Worm (Caenorhabditis elegans): ENCODE results near the gene Y52E8A.2.

The Y52E8A.2 gene

DNA sequence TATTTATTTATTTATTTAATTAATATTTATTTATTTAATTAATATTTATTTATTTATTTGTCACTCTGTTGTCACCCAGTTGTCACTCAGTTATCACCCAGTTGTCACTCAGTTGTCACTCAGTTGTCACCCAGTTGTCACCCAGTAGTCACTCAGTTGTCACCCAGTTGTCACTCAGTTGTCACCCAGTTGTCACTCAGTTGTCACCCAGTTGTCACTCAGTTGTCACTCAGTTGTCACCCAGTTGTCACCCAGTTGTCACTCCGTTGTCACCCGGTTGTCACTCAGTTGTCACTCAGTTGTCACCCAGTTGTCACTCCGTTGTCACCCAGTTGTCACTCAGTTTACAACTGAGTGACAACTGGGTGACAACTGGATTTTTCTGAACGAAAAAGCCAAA lies 11.5 kb upstream of the Y52E8A.2 start:
- TF ChIP-seq bed-1 (GFP tag; IDR thresholded peaks at IDR 0.05) (0 out of 2 replicates have a peak, but pooled peaks have one; percentile 63), unc-62 (GFP tag; optimal IDR thresholded peaks at IDR 0.05) (peak; percentile 89), nhr-120 (GFP tag; IDR thresholded peaks at IDR 0.05) (peak; percentile 73; the same call in 1 of the 2 replicates)

DNA sequence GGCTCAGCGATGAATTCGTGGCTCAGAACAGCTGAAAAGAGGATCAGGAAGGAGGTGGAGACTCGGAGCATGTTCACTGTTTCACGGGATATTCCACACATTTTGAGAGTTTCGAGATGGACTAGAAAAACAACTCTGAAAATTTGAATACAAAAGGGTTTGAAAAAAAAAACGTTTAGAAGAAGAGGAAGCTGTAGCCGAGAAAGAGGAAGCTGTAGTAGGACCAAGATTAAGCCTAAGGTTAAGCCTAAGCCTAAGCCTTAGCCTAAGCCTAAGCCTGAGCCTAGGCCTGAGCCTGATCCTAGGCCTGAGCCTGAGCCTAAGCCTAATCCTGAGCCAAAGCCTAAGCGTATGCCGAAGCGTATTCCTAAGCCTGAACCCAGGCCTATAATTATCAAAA lies 8.5 kb upstream of the Y52E8A.2 start, which contains the start of gene plep-1:
Gene plep-1, minus strand, starts transcription at position 101 of the 400 bp plus-strand sequence.
- TF ChIP-seq let-607 (tag; optimal IDR thresholded peaks at IDR 0.05) (no peak), ztf-25 (GFP tag; IDR thresholded peaks at IDR 0.05) (no peak), F33H1.4 (GFP tag; IDR thresholded peaks at IDR 0.05) (no peak), F22D6.2 (tag; optimal IDR thresholded peaks at IDR 0.05) (no peak), T26A5.8 (tag; optimal IDR thresholded peaks at IDR 0.05) (no peak), egl-18 (GFP tag; IDR thresholded peaks at IDR 0.05) (no peak), Y67H2A.10 (GFP tag; conservative IDR thresholded peaks at IDR 0.05) (no peak), F49E8.2 (tag; optimal IDR thresholded peaks at IDR 0.05; ENCODE audit: insufficient read depth) (no peak), aptf-2 (GFP tag; conservative IDR thresholded peaks at IDR 0.05) (no peak), lin-40 (tag; optimal IDR thresholded peaks at IDR 0.05) (no peak), K12H6.12 (tag; optimal IDR thresholded peaks at IDR 0.05) (no peak), nfyb-1 (GFP tag; IDR thresholded peaks at IDR 0.05) (no peak), rec-8 (tag; optimal IDR thresholded peaks at IDR 0.05) (no peak), cebp-1 (GFP tag; IDR thresholded peaks at IDR 0.05) (no peak), cebp-1 (tag; optimal IDR thresholded peaks at IDR 0.05) (no peak), madf-10 (tag; optimal IDR thresholded peaks at IDR 0.05) (no peak), fkh-3 (tag; optimal IDR thresholded peaks at IDR 0.05) (no peak), aptf-3 (GFP tag; IDR thresholded peaks at IDR 0.05) (no peak)

DNA sequence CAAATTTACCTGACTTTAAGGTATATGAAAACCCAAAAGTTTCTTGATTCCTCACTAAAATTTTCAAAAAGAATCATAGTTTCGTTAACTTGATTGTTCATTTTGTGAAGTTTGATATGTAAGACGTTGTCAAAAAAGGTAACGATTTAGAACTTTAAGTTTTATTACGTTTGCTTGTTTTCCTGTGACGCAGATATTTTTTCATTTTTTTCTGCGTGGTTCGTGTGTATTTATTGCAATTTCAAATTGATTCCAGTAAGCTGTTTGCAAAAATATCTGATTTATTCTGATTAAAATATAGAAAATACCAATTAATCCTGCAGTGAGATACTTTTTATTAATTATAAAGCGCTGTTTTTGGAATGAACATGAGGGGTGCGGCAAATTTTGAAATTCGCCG lies 4.6 kb upstream of the Y52E8A.2 start, which contains the start of gene srw-40:
Gene srw-40, minus strand, starts transcription at position 101 of the 400 bp plus-strand sequence.
- no peak for TF ChIP-seq hrde-1 (tag; optimal IDR thresholded peaks at IDR 0.05; ENCODE audit: borderline replicate concordance)
- no peak for TF ChIP-seq zim-3 (tag; optimal IDR thresholded peaks at IDR 0.05)
- TF ChIP-seq egrh-3 (GFP tag; IDR thresholded peaks at IDR 0.05): no peak
- no peak for TF ChIP-seq lin-26 (GFP tag; IDR thresholded peaks at IDR 0.05)
- TF ChIP-seq athp-1 (tag; optimal IDR thresholded peaks at IDR 0.05): no peak

DNA sequence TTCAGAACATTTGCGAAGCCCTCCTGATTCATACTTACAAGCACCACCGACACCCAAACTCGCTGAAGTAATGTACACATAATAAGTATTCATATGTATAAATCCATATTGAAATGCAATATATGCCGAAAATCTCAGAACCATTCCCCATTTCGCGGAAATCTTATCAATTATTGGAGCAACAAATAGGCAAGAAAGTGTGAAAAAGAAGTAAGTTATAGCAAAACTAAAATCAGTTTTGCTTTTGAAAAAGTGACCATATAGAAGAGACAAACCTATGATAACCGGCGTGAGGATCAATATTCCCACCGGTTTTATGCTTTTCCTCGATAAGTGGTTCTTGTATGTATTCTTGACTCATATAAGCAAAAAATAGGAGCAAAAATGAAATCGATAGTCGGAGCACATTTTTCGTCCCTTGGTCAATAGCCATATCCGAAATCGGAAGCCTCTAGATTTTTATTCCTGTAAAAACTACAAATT lies 1.1 kb upstream of the Y52E8A.2 start, which contains the start of gene Y52E8A.6:
Gene Y52E8A.6, minus strand, starts transcription at position 433 of the 483 bp plus-strand sequence.
- TF ChIP-seq mes-4 (tag; optimal IDR thresholded peaks at IDR 0.05) (no peak), F33H1.4 (GFP tag; IDR thresholded peaks at IDR 0.05) (no peak), nfya-1 (tag; optimal IDR thresholded peaks at IDR 0.05; ENCODE audit: borderline replicate concordance, insufficient read depth) (no peak), efl-1 (GFP tag; optimal IDR thresholded peaks at IDR 0.05) (no peak)

DNA sequence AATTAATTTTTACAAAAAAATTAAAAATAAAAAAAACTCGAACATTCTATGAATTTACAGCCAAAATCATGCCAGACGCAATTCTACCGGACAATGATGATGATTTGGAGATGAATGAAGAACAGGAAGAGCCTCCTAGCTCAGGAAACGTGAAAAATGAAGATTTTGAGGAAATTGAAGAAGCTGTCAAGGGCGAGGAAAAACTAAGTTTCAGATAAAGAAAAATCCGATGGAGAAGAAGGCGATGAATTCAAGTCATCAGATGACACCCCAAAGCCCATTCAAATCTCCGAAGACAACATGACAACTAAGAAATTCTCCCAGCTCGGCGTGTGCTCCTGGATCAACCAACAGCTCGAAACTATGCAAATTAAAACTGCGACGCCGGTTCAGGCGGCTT lies 1.1 kb downstream of the Y52E8A.2 start, which contains the start of gene Y52E8A.1:
Gene Y52E8A.1, plus strand, starts transcription at position 301 of the 400 bp plus-strand sequence.
- TF ChIP-seq F33H1.4 (GFP tag; IDR thresholded peaks at IDR 0.05): no peak
- no peak for TF ChIP-seq F55B11.4 (tag; optimal IDR thresholded peaks at IDR 0.05; ENCODE audit: borderline replicate concordance, insufficient read depth)

All from whole organism, young adult.